Worm (Caenorhabditis elegans) whole organism, L4/young adult: ENCODE measurements around the gene algn-9.

Source experiments
- W03F9.2 ChIP-seq: fragments of 150-350 bp; optimal IDR thresholded peaks from 2 replicates; lab custom pipeline; 2014; ENCODE audit warnings: missing biosample characterization, missing genetic modification characterization
- dao-5 ChIP-seq: sonication (generic microtip); optimal IDR thresholded peaks from 2 replicates; lab custom pipeline; 2016; ENCODE audit warnings: missing genotype, missing genetic modification characterization, moderate library complexity, missing compliant biosample characterization
- him-1 ChIP-seq: sonication (generic microtip); optimal IDR thresholded peaks from 2 replicates; lab custom pipeline; 2016; ENCODE audit warnings: missing genotype, missing genetic modification reagents, missing genetic modification characterization, missing compliant biosample characterization

algn-9 gene

ce11 chrII:10627086-10627485 is 43.0 kb downstream of the algn-9 start:
- TF ChIP-seq him-1 (no peak), dao-5 (no peak), W03F9.2 (tag; lab: Kevin White, UChicago) (no peak)

DNA sequence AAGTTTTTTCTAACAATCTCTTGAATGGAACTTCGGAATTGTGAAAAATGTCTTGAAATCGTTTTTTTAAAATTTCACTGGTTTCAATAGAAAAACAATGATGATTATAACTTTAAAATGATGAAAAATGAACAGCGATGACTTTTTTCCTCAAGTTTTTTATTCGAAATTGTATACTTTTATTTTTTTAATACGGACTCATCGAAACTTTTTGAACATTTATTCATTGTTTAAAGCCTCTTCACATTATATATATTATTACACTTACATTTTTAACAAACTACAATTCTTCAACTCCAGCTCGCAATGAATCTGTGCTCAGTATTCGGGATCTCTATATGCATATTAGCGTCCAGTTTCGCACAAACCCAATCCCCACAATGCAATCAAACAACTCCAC is 43.8 kb downstream of the algn-9 start, which contains the start of gene M28.8:
Gene M28.8 (plus strand): TSS at position 301 of the 400 bp plus-strand sequence.
- TF ChIP-seq him-1, result no peak
- TF ChIP-seq dao-5, result no peak
- TF ChIP-seq W03F9.2 (tag; lab: Kevin White, UChicago), result no peak

- TF ChIP-seq dao-5 (no peak), W03F9.2 (tag; lab: Kevin White, UChicago) (no peak), him-1 (no peak)
Measured at ce11 chrII:10630944-10631343, 46.8 kb downstream of the algn-9 start.
